Fruit fly (Drosophila melanogaster): ENCODE measurements around the gene CG34355.

The CG34355 gene

DNA sequence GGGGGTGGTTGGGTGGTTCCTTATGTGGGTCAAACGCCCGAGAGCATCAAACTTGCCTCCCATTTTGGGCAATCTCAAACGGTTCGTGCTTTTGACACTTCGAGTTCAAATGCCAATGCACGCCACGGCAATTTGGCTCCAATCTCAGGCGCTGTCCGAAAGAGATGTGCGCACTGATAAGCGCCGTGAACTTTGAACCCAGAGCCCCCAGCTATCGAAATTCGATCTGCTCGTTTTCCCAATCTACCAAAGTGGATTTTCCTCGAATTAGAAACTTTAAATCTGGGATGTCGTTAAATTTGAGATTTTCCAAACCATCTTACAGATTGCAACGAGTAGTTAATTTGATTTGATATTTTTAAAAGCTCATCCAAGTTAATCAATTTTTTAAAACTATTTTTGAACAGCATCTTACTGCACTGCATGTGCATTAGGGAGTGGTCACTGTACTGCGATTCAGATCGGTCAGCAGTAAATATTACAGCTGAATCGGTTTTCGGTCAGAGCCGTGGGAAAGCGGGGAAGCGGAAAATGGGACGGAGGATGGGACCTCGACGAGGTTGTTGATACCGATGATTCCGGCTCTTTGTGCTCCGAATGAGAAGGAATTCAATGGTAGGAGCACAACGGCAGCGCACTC, 80.5 kb downstream of the CG34355 start:
- TF ChIP-seq CTCF (optimal IDR thresholded peaks at IDR 0.05) (no peak), CG8478 (optimal IDR thresholded peaks at IDR 0.05) (no peak)

DNA sequence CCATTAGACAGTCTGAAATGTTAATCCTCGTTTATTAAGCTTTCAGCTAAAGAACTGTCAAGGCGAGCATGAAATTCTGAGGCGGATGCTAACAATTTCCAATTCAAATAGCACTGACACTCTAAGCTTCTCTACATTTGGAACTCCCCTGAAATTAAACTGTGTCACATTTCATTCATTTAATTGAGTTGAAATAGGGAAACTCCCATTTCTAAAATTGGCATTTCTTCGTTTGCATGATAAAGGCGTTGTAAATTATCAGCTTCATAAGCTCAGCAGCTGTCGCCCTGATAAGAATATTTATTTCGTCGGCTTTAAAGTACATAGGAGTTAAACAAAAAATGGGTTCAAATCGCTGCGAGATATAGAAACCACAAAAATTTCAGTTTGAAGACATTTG, 81.5 kb downstream of the CG34355 start:
- TF ChIP-seq CG8478 (optimal IDR thresholded peaks at IDR 0.05) (no peak), CTCF (optimal IDR thresholded peaks at IDR 0.05) (no peak)

DNA sequence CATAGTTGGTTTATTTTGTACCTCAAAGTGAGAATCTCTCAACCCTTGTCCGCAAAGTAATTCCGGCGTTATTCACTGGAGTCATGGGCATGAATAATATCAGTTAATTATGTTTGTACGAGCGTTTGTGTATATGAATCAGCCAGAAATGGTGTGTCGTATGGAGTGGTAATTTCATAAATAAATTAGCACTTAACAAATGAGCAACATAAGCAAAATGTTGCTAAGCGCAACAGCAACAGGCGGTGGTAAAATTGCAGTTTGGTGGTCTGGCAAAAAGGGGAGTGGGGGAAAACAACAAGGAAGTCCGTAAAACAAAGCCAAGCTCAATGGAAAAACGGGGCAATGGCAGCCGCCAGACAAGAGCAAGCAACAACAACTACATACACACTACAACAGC, 82.0 kb downstream of the CG34355 start:
- TF ChIP-seq CG8478 (optimal IDR thresholded peaks at IDR 0.05): no peak
- TF ChIP-seq CTCF (optimal IDR thresholded peaks at IDR 0.05): no peak

DNA sequence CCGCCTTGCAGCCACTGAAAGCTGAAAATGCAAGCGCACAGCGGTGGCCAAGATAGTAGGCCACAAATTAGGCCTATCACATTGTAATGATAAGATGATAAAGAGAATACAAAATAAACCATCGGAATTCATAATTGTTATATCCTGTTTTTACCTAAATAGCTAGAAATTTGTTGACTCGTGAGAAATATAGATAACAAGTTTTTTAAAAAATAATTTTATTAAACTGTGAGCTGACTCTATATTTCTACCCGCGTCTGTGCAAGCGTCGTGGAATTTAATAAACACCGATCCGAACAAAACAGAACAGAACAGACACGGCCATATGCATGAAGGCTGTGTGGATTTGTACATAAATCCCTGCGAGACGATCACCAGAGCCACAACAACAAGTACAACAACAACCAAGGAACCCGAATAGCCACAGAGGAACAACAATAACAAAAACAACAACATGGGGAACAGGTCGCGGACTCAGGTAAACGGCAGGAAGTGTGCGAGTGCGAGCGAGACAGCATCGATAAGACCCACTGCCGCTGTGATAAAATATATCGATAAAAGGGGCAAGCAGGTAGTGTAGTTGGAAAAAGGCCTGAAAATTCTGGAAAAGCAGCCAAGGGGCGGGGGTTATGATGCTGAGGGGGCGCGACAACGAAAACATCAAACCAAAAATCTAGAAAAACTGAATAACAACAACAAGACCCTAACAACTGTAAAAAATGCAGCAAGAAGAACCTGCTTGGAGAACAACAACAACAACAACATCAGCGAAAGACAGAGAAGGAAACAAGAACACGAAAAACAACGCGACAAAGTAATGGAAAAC, 82.8 kb downstream of the CG34355 start:
- TF ChIP-seq CTCF (optimal IDR thresholded peaks at IDR 0.05): no peak
- no peak for TF ChIP-seq CG8478 (optimal IDR thresholded peaks at IDR 0.05)

DNA sequence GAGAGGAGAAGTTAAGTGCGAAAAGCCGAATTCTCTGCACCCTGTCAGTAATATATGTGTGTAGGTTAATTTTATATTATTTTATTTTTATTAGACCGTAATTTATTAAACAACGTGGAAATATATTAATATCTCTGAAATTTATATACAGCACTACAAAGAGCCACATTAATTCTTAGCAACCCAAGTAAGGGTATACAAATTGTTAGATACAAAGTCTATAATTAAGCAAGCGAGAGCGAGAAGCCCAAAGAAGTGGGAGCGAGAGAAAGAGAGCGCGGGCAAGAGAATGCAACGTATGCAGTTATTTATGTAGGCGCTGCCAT, 83.4 kb downstream of the CG34355 start:
- TF ChIP-seq CTCF (optimal IDR thresholded peaks at IDR 0.05) (no peak), CG8478 (optimal IDR thresholded peaks at IDR 0.05) (no peak)

DNA sequence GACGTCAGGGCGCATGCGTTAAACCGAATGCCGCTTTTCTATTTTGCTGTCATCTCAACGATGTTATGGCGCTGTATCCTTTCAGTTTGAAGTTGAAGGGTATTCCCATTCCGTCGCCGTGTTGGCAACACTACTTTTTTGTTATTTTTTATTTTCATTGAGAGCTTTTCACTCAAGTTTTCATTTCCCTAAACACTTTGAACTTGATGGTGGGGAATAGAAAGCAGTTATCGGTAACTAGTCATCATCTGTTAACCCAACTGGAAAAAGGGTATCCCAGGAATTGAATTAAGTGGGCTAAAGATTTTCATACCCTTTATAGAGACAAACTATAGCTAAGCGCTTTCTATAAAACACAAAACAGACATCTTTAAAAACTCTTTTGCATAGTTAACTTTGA, 83.9 kb downstream of the CG34355 start:
- TF ChIP-seq CG8478 (optimal IDR thresholded peaks at IDR 0.05): no peak
- TF ChIP-seq CTCF (optimal IDR thresholded peaks at IDR 0.05): no peak

DNA sequence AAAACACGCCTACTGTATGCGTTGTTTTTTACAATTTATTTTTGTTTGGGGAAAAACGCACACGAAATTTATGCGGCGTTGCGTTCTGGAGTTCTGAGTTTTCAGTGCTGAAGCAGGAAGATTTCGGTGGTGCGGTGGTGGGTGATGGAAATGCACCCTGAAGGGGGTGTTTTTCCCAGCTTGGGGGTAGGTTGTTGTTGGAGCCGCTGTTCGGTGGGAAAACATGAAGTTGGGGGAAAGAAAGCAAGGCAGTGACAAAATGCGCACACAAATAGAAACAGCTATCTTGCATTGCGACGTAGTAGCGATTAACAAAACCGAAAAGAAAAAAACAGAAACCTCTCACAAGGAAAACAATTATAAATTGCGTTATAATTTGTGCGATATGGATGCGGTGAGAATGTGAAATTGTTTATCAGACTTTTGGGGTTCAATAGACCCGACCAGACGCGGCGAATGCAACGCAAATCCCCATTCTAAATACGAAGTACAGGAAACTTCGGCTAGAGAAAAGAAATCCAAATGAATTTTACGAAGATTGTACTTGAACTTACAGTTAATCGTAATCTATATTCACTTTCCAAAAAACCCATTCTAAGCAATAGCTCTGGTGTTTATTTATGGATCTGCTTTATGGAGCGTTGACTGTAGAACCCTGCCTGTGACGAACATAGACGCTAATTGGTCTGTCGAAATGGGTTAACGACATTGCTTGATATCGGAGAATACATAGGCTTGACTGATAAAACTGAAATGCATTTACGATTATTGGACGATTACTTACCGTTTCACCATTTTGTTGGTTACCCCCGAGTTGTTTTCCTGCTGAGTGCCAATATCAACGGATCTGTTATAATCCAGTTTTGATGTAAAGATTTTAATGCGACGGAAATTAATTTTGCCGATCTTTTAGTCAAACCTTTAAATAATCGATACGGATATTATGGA, 84.9 kb downstream of the CG34355 start:
- TF ChIP-seq CG8478 (optimal IDR thresholded peaks at IDR 0.05): no peak
- no peak for TF ChIP-seq CTCF (optimal IDR thresholded peaks at IDR 0.05)

DNA sequence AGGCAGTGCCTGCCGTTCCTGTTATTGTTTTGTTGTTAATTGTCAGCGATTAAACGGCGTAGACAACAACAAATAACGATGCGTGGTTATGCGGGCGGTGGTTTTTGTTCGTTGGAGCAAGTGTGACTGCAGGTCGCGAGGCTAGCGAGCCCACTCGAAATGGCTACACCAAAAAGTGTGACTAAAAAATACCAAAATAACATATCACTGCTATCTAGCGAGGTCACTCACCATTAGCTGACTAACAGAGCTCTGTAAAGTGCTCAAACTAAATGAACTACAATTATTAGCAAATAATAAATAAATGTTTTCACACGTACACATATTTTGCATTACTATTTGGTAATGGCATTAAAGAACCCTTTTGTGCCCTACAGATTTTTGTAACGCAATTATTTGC, 86.3 kb downstream of the CG34355 start, which contains the start of gene Pli:
Gene Pli (minus strand): TSS at position 131 of the 400 bp plus-strand sequence.
- TF ChIP-seq CTCF (optimal IDR thresholded peaks at IDR 0.05) (peak; percentile 59 to 63), CG8478 (optimal IDR thresholded peaks at IDR 0.05) (no peak)

DNA sequence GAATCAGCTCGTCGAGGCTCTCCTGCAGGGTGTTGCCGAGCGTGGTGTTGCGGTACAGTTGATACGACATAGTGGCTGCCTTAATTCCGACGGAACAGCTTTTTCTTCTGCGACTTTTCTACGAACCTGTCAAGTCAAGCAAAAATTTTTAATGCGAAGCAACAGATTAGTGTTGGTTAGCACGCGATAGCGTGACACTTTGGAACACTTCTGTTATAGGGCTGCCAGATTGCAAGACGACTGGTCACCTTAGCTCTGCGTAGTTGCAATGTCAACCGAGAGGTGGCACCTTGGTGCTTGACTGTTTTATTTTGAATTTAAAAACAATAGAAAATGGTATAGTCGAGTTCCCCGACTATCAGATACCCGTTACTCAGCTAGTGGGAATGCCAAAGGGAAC, 87.2 kb downstream of the CG34355 start, which contains the start of gene TfIIA-S:
Gene TfIIA-S (minus strand): TSS at position 175 of the 400 bp plus-strand sequence.
- TF ChIP-seq CG8478 (optimal IDR thresholded peaks at IDR 0.05) (no peak), CTCF (optimal IDR thresholded peaks at IDR 0.05) (peak; percentile 97 to 98)

DNA sequence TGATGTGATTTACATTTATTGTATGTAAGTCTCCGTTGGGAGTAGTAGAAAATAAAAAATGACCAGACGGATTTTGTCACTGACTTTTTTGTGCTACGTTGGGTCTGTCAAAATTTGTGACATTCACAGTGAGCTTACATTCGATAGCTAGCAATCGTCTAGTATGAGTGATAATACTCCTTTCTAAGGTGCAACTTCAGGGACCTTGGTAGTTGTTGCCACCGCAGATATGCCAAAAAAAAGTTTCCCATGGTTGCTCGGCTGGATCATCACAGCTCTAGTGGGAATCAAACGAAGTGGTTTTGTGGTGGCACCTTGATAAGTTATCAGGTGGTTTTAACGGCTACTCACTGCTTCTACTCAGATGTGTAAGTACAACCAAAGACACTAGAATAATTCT, 89.8 kb downstream of the CG34355 start, which contains the start of gene tbrd-1:
Gene tbrd-1 (minus strand): TSS at position 101 of the 400 bp plus-strand sequence.
- TF ChIP-seq CTCF (optimal IDR thresholded peaks at IDR 0.05) (no peak), CG8478 (optimal IDR thresholded peaks at IDR 0.05) (no peak)

DNA sequence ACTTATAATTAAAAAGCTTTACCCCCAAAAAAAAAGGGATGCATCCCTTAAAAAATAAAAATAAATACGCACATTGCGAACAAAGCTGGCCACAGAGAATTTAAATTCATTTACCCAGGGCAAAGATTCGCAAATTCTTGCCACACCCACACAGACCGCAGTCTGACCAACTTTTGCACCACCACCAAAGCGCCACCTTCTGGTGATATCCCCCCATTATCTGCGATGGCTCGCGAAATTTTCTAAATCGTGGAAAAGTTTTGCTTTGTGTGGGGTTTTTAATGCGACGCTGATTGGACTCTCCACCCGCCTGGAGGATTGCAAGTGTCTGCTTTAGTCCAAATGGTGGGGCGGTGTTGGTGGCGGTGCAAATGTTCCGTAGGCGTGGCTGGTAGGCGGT, 96.4 kb downstream of the CG34355 start:
- no peak for TF ChIP-seq CG8478 (optimal IDR thresholded peaks at IDR 0.05)
- peak; percentile 57 to 65 for TF ChIP-seq CTCF (optimal IDR thresholded peaks at IDR 0.05)

DNA sequence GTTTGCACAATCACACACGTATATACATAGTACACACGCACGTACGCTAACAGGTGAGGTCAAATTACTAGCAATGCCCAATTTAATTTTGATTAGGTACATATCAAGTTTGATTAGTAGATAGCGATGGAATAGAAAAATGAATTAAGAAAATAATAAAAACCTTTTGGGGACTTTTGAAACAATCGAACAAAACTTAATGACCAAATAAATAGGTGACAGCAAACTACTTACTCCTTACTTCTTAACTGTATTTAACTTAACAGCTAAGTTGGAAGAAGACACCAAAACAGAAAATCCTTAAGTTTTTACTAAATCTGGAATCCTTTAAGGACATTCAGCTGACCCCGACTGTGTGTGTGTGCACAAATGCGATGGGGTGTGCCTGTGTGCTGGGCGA, 98.4 kb downstream of the CG34355 start:
- TF ChIP-seq CG8478 (optimal IDR thresholded peaks at IDR 0.05) (no peak), CTCF (optimal IDR thresholded peaks at IDR 0.05) (no peak)

DNA sequence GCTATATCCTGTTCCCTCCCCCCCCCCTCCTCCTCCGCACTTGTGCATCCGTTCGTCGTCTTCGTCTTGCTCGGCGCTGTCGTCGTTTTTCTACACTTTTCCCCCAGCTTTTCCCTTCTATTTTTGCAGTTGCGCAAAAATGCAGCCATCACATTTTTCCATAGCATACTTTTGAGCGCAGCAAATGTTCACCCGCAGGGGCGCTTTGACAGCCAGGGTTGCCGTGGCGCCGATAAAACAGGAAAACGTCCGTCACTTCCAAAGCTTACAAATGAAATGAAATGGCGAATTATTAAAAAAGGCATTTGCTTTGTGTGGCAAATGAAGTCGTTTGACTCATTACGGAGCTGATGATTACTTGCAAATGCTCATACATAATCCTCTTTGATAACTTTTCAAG, 98.9 kb downstream of the CG34355 start:
- TF ChIP-seq CTCF (optimal IDR thresholded peaks at IDR 0.05) (peak; percentile 8 to 22), CG8478 (optimal IDR thresholded peaks at IDR 0.05) (no peak)

DNA sequence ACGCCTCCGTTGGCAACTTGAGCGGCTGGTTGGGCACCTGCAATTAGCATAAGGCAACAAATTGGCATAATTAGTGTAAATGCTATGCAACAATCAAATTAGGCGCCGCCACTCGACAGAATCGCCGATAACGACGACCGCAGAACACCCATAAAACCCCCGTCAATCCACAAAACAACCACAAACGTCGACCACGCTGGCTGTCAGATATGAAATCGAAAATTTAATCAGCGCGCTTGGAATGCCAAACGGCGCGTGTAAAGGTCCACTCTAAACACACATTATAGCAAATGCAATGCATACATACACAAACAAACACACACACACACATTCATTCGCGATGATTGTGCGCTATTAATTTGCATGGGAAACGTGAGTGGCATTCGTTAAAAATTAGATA, 99.8 kb downstream of the CG34355 start:
- TF ChIP-seq CG8478 (optimal IDR thresholded peaks at IDR 0.05): no peak
- TF ChIP-seq CTCF (optimal IDR thresholded peaks at IDR 0.05): no peak
